Worm (Caenorhabditis elegans): ENCODE results near the gene K05F1.8.

DNA sequence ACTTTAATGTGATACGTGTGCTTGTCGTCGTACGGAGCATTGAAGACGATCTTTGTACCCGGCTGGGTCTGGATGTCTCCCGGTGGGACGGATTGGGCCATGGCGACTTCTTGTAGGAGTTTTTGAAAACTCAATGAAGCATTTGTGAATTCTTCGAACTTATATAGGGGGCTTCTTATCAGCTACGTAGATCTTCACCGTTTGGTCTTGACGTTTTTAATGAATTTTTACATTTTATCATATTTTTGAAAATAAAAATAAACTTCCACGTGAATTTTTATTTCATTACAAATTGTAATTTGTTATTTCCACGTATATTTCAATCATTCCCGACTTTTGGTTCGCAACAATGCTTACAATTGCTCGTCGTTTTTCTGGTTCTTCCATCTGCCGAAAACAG lies 10.8 kb upstream of the K05F1.8 start, which contains the start of the genes msp-64 and ZK1248.5:
- TF ChIP-seq lin-39 (tag; optimal IDR thresholded peaks at IDR 0.05) (no peak), nhr-12 (tag; optimal IDR thresholded peaks at IDR 0.05) (no peak), aly-2 (tag; optimal IDR thresholded peaks at IDR 0.05) (no peak), nhr-11 (tag; optimal IDR thresholded peaks at IDR 0.05) (no peak), elt-2 (tag; optimal IDR thresholded peaks at IDR 0.05) (no peak), mdl-1 (tag; optimal IDR thresholded peaks at IDR 0.05) (no peak), snpc-4 (tag; optimal IDR thresholded peaks at IDR 0.05) (no peak), fos-1 (tag; optimal IDR thresholded peaks at IDR 0.05) (no peak), ceh-82 (tag; optimal IDR thresholded peaks at IDR 0.05) (no peak), elt-3 (tag; optimal IDR thresholded peaks at IDR 0.05) (no peak), fkh-10 (GFP tag; optimal IDR thresholded peaks at IDR 0.05) (no peak), zag-1 (tag; optimal IDR thresholded peaks at IDR 0.05) (no peak), nhr-23 (tag; optimal IDR thresholded peaks at IDR 0.05) (no peak), hmg-11 (tag; optimal IDR thresholded peaks at IDR 0.05) (no peak)

Measured in whole organism, L3 larva.